Worm (Caenorhabditis elegans) whole organism, midembryonic: ENCODE measurements around the gene Y79H2A.3.

ENCODE experiments used
- T22C8.4 ChIP-seq: fragments of 200-800 bp; sonication (Bioruptor generic); IDR thresholded peaks from 2 replicates; pipeline ENCODE4 v1.3.6; 2022; ENCODE audit warnings: missing genetic modification characterization, missing compliant biosample characterization
- cog-1 ChIP-seq: sonication (generic microtip); optimal IDR thresholded peaks from 2 replicates; lab custom pipeline; 2016; ENCODE audit warnings: missing genetic modification characterization, missing compliant biosample characterization
- flt-1 ChIP-seq: fragments of 200-800 bp; sonication (Bioruptor generic); IDR thresholded peaks from 2 replicates; pipeline ENCODE4 v1.3.6; 2022; ENCODE audit warnings: missing genetic modification characterization, missing compliant biosample characterization
- klf-2 ChIP-seq: fragments of 200-800 bp; sonication (Bioruptor generic); conservative IDR thresholded peaks from 2 replicates; pipeline ENCODE4 v1.3.6; 2022; ENCODE audit warnings: missing genetic modification reagents, missing genetic modification characterization, missing compliant biosample characterization
- med-1 ChIP-seq: sonication (generic microtip); optimal IDR thresholded peaks from 2 replicates; lab custom pipeline; 2017; ENCODE audit warnings: missing genetic modification characterization, mild to moderate bottlenecking, missing compliant biosample characterization, antibody characterized with exemption, missing genetic modification reagents; ENCODE audit not compliant: insufficient read depth
- ref-1 ChIP-seq: fragments of 200-800 bp; sonication (Bioruptor generic); conservative IDR thresholded peaks from 2 replicates; pipeline ENCODE4 v1.3.6; 2022; ENCODE audit warnings: missing genetic modification reagents, missing genetic modification characterization, missing compliant biosample characterization
- tab-1 ChIP-seq: fragments of 200-800 bp; sonication (Bioruptor generic); IDR thresholded peaks from 2 replicates; pipeline ENCODE4 v1.3.6; 2022; ENCODE audit warnings: missing genetic modification characterization, missing compliant biosample characterization
- ztf-23 ChIP-seq: fragments of 200-800 bp; sonication (Bioruptor generic); IDR thresholded peaks from 2 replicates; pipeline ENCODE4 v1.3.6; 2022; ENCODE audit warnings: missing genetic modification reagents, missing genetic modification characterization, missing compliant biosample characterization
- ztf-29 ChIP-seq: fragments of 200-800 bp; sonication (Bioruptor generic); IDR thresholded peaks from 2 replicates; pipeline ENCODE4 v1.3.6; 2022; ENCODE audit warnings: missing genetic modification reagents, missing genetic modification characterization, missing compliant biosample characterization

Gene Y79H2A.3

ce11 chrIII:12060092-12060491 is 8.0 kb upstream of the Y79H2A.3 start:
- TF ChIP-seq med-1 (no peak), flt-1 (0 out of 2 replicates have a peak, but pooled peaks have one; percentile 16), ztf-29 (GFP tag; lab: Robert Waterston, UW) (no peak), T22C8.4 (GFP tag; lab: Robert Waterston, UW) (no peak), tab-1 (no peak)

DNA sequence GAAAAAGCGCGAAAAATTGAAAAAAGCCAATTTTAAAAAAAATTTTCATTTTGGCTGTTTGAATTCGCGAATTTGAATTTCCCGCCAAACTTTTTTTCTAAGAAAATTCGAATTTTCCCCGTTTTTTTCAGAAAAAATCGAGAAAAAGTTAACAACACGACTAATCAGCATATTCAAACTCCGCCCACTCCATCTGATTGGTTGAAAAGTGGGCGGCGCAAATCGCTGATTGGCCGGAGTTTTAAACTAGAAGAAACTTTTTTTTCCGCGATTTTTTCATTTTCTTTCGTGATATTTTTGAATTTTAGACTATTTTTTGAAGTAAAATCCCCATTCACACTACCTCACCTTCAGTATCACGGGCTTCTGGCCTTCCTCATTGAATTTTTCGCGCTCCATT is 7.4 kb upstream of the Y79H2A.3 start:
- TF ChIP-seq T22C8.4 (GFP tag; lab: Robert Waterston, UW) (no peak), ztf-29 (GFP tag; lab: Robert Waterston, UW) (no peak), flt-1 (no peak), ztf-23 (GFP tag; lab: Robert Waterston, UW) (no peak), med-1 (no peak), cog-1 (no peak), tab-1 (no peak), ref-1 (GFP tag; lab: Robert Waterston, UW) (no peak), klf-2 (GFP tag; lab: Robert Waterston, UW) (no peak)

DNA sequence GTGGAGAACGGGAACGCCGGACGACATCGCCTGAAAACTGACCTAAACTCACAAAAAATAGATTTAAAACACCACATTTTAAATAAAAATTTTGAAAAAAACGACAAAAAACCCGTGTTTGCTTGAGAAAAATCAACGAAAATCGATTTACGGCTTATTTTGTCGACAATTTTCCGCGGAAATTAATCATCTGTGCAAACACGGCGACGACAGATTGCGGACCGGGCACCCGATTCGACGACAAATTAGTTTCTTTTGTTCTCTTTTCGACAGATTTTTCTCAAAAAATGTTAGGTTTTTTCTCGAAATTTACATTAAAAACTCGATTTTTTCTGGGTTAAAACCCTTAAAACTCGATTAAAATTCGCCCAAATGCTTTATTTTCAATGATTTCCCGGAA is 6.3 kb upstream of the Y79H2A.3 start, which contains the start of gene arx-3:
arx-3 (minus strand) TSS at position 30 of the 400 bp plus-strand sequence.
- TF ChIP-seq cog-1 = no peak
- 0 out of 2 replicates have a peak, but pooled peaks have one; percentile 43 for TF ChIP-seq ztf-23 (GFP tag; lab: Robert Waterston, UW)
- no peak for TF ChIP-seq klf-2 (GFP tag; lab: Robert Waterston, UW)
- no peak for TF ChIP-seq ztf-29 (GFP tag; lab: Robert Waterston, UW)
- no peak for TF ChIP-seq tab-1

ce11 chrIII:12040999-12041398 is 11.1 kb downstream of the Y79H2A.3 start, which contains the start of gene Y79H2A.4:
Gene Y79H2A.4 (plus strand): TSS chrIII:12041299.
- TF ChIP-seq med-1 = no peak
- TF ChIP-seq cog-1 = no peak
- no peak for TF ChIP-seq tab-1
- TF ChIP-seq ztf-29 (GFP tag; lab: Robert Waterston, UW) = no peak
- TF ChIP-seq ztf-23 (GFP tag; lab: Robert Waterston, UW) = no peak
- TF ChIP-seq ref-1 (GFP tag; lab: Robert Waterston, UW) = no peak
- no peak for TF ChIP-seq klf-2 (GFP tag; lab: Robert Waterston, UW)
- no peak for TF ChIP-seq flt-1
- no peak for TF ChIP-seq T22C8.4 (GFP tag; lab: Robert Waterston, UW)

ce11 chrIII:12037217-12037616 is 14.9 kb downstream of the Y79H2A.3 start:
- TF ChIP-seq T22C8.4 (GFP tag; lab: Robert Waterston, UW) = no peak
- TF ChIP-seq ztf-29 (GFP tag; lab: Robert Waterston, UW) = no peak
- TF ChIP-seq med-1 = no peak
- no peak for TF ChIP-seq klf-2 (GFP tag; lab: Robert Waterston, UW)
- TF ChIP-seq ref-1 (GFP tag; lab: Robert Waterston, UW) = no peak
- TF ChIP-seq cog-1 = no peak
- TF ChIP-seq ztf-23 (GFP tag; lab: Robert Waterston, UW) = no peak
- TF ChIP-seq flt-1 = no peak
- no peak for TF ChIP-seq tab-1

DNA sequence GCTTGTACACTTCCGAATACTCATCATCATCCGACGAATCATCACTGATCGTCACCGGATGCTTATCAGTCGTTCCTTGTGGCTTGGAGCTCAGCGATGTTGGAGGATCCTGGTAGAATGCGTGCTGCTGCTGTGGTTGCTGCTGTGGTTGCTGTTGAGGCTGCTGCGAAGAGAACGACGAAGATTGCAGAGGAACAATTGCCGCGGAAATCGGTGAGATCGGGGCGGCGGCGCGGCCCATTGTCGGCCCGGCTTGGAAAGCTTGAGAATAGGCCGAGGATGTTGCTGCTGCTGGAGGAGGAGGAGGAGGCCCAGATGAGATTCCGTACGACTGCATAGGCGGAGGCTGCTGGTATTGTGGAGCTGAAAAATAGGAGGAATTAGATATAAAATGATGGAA is 17.8 kb downstream of the Y79H2A.3 start:
- TF ChIP-seq ztf-23 (GFP tag; lab: Robert Waterston, UW) (no peak), med-1 (no peak), klf-2 (GFP tag; lab: Robert Waterston, UW) (0 out of 2 replicates have a peak, but pooled peaks have one; percentile 25), tab-1 (no peak), flt-1 (no peak)

ce11 chrIII:12033259-12033658 is 18.8 kb downstream of the Y79H2A.3 start:
- TF ChIP-seq klf-2 (GFP tag; lab: Robert Waterston, UW) (no peak), ztf-23 (GFP tag; lab: Robert Waterston, UW) (no peak), tab-1 (no peak), med-1 (no peak), ref-1 (GFP tag; lab: Robert Waterston, UW) (no peak), cog-1 (no peak), flt-1 (no peak), T22C8.4 (GFP tag; lab: Robert Waterston, UW) (no peak), ztf-29 (GFP tag; lab: Robert Waterston, UW) (no peak)

DNA sequence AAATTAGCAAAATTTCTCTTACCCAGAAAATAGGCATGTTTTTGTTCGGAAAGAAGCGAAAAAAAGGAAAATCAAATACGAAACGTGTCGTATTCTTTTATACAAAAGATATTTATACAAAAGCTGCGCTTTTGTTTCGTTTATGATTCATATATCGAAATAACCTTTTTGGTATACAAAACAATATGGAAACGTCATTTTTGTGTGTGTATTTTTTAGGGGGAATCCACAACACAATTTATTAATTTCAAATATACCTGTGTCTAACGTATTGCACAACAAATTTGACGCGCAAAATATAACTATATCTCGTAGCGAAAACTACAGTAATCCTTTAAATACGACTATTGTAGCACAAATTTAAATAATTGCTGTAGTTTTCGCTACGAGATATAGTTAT is 21.4 kb downstream of the Y79H2A.3 start, which contains the start of gene Y79H2A.2:
Y79H2A.2 (minus strand) TSS at position 101 of the 400 bp plus-strand sequence.
- no peak for TF ChIP-seq T22C8.4 (GFP tag; lab: Robert Waterston, UW)
- TF ChIP-seq med-1 = no peak
- TF ChIP-seq ztf-29 (GFP tag; lab: Robert Waterston, UW) = no peak
- TF ChIP-seq klf-2 (GFP tag; lab: Robert Waterston, UW) = no peak
- no peak for TF ChIP-seq ref-1 (GFP tag; lab: Robert Waterston, UW)
- TF ChIP-seq tab-1 = no peak

DNA sequence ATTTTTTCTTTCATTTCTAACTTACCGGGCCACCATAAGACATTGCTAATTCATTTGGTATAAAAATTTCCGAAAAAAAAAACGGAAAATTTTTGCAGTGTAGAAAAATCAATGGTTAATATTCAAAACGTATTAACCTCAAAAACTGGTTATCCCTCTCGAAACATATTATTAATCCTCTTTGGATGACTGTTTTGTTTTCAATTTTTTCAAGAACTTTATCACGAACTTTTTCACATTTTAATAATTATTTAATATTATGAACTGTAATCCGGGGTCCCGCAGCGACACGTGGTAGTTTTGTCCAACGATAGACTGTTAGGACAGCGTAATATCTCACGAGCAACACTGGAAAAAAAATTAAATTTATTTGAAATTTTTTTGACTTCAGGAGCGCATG is 23.3 kb downstream of the Y79H2A.3 start, which contains the start of gene Y79H2A.12:
Y79H2A.12 (minus strand) TSS at position 101 of the 400 bp plus-strand sequence.
- no peak for TF ChIP-seq klf-2 (GFP tag; lab: Robert Waterston, UW)
- no peak for TF ChIP-seq T22C8.4 (GFP tag; lab: Robert Waterston, UW)
- no peak for TF ChIP-seq ztf-23 (GFP tag; lab: Robert Waterston, UW)
- TF ChIP-seq tab-1 = no peak
- no peak for TF ChIP-seq cog-1
- TF ChIP-seq ztf-29 (GFP tag; lab: Robert Waterston, UW) = no peak
- TF ChIP-seq flt-1 = no peak
- TF ChIP-seq med-1 = no peak
- no peak for TF ChIP-seq ref-1 (GFP tag; lab: Robert Waterston, UW)

ce11 chrIII:12022281-12022680 is 29.8 kb downstream of the Y79H2A.3 start:
- TF ChIP-seq med-1 (no peak), klf-2 (GFP tag; lab: Robert Waterston, UW) (no peak), tab-1 (no peak), ztf-29 (GFP tag; lab: Robert Waterston, UW) (no peak), cog-1 (no peak), flt-1 (no peak), T22C8.4 (GFP tag; lab: Robert Waterston, UW) (no peak), ref-1 (GFP tag; lab: Robert Waterston, UW) (no peak), ztf-23 (GFP tag; lab: Robert Waterston, UW) (no peak)
